Worm (Caenorhabditis elegans): ENCODE measurements around the gene F44A6.4.

DNA sequence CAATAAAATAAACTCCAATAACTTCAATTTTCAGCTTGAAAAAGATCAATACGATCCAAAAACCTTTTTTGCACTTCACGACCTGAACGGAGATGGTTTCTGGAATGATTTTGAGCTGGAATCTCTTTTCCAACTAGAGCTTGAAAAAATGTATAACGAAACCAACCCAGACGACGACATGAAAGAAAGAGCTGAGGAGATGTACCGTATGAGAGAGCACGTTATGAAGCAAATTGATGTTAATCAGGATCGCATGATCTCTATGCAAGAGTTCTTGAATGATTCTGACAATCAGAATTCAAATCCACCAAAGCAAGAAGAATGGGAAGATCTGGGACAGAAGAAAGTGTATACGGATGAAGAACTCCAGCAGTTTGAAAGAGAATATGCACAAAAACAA is 16.1 kb downstream of the F44A6.4 start:
- TF ChIP-seq blmp-1 (tag; optimal IDR thresholded peaks at IDR 0.05) (no peak), unc-62 (GFP tag; optimal IDR thresholded peaks at IDR 0.05) (no peak), ztf-4 (tag; optimal IDR thresholded peaks at IDR 0.05) (no peak), nhr-237 (tag; optimal IDR thresholded peaks at IDR 0.05) (no peak), nhr-76 (tag; optimal IDR thresholded peaks at IDR 0.05) (no peak), elt-2 (tag; optimal IDR thresholded peaks at IDR 0.05) (no peak), F16B12.6 (tag; optimal IDR thresholded peaks at IDR 0.05) (no peak), fos-1 (tag; optimal IDR thresholded peaks at IDR 0.05) (no peak)
